Fruit fly (Drosophila melanogaster) whole organism, embryonic: ENCODE data around the gene CG42673.

ENCODE experiments used
- Adf1 ChIP-seq: fragments of 200-800 bp; sonication (Bioruptor generic); IDR thresholded peaks from 2 replicates; pipeline ENCODE4 v1.3.6; 2022; ENCODE audit warnings: missing biosample characterization, missing genetic modification characterization
- Atf6 ChIP-seq: fragments of 200-800 bp; sonication (Bioruptor generic); IDR thresholded peaks from 2 replicates; pipeline ENCODE4 v1.3.6; 2022; ENCODE audit warnings: missing biosample characterization, missing genetic modification characterization
- Awh ChIP-seq: fragments of 200-800 bp; sonication (Bioruptor generic); IDR thresholded peaks from 2 replicates; pipeline ENCODE4, ENCODE4 v1.3.6; 2022; ENCODE audit warnings: missing biosample characterization, missing genetic modification characterization
- Bteb2 ChIP-seq: fragments of 200-800 bp; sonication (Bioruptor generic); optimal IDR thresholded peaks from 2 replicates; lab custom pipeline; 2016; ENCODE audit warnings: missing biosample characterization, missing genetic modification characterization
- CG10431 ChIP-seq: fragments of 200-800 bp; sonication (Bioruptor generic); optimal IDR thresholded peaks from 3 replicates; lab custom pipeline; 2018; ENCODE audit warnings: missing biosample characterization, mild to moderate bottlenecking, missing genetic modification characterization
- CG10462 ChIP-seq: fragments of 200-800 bp; sonication (Bioruptor generic); optimal IDR thresholded peaks from 2 replicates; lab custom pipeline; 2016; ENCODE audit warnings: missing biosample characterization, missing genetic modification characterization
- CG12391 ChIP-seq: fragments of 200-800 bp; sonication (Bioruptor generic); optimal IDR thresholded peaks from 3 replicates; lab custom pipeline; 2018; ENCODE audit warnings: missing biosample characterization, mild to moderate bottlenecking, missing genetic modification characterization, moderate library complexity
- CG14014 ChIP-seq: fragments of 200-800 bp; sonication (Bioruptor generic); IDR thresholded peaks from 2 replicates; pipeline ENCODE4 v1.3.6; 2022; ENCODE audit warnings: missing biosample characterization, missing genetic modification characterization
- CG15269 ChIP-seq: fragments of 200-800 bp; sonication (Bioruptor generic); optimal IDR thresholded peaks from 2 replicates; lab custom pipeline; 2018; ENCODE audit warnings: missing biosample characterization, mild to moderate bottlenecking, missing genetic modification characterization, moderate library complexity
- CG1647 ChIP-seq: fragments of 200-800 bp; sonication (Bioruptor generic); optimal IDR thresholded peaks from 3 replicates; lab custom pipeline; 2016; ENCODE audit warnings: missing biosample characterization, missing genetic modification characterization
- CG17385 ChIP-seq: fragments of 200-800 bp; sonication (Bioruptor generic); optimal IDR thresholded peaks from 3 replicates; lab custom pipeline; 2018; ENCODE audit warnings: missing biosample characterization, mild to moderate bottlenecking, missing genetic modification characterization
- CG17568 ChIP-seq: fragments of 200-800 bp; sonication (Bioruptor generic); optimal IDR thresholded peaks from 2 replicates; lab custom pipeline; 2018; ENCODE audit warnings: missing biosample characterization, mild to moderate bottlenecking, missing genetic modification characterization, moderate library complexity
- CG18262 ChIP-seq: fragments of 200-800 bp; optimal IDR thresholded peaks from 3 replicates; lab custom pipeline; 2019; ENCODE audit warnings: missing biosample characterization, mild to moderate bottlenecking, missing genetic modification characterization, moderate library complexity
- CG2116 ChIP-seq: fragments of 200-800 bp; sonication (Bioruptor generic); optimal IDR thresholded peaks from 3 replicates; lab custom pipeline; 2018; ENCODE audit warnings: missing biosample characterization, mild to moderate bottlenecking, missing genetic modification characterization
- CG2199 ChIP-seq: fragments of 200-800 bp; sonication (Bioruptor generic); IDR thresholded peaks from 3 replicates; pipeline ENCODE4 v1.3.6; 2022; ENCODE audit warnings: missing biosample characterization, missing genetic modification characterization
- CG31224 ChIP-seq: fragments of 200-800 bp; sonication (Bioruptor generic); IDR thresholded peaks from 2 replicates; pipeline ENCODE4 v1.3.6; 2022; ENCODE audit warnings: missing biosample characterization, missing genetic modification characterization
- CG3281 ChIP-seq: fragments of 200-800 bp; sonication (Bioruptor generic); optimal IDR thresholded peaks from 3 replicates; lab custom pipeline; 2017; ENCODE audit warnings: missing biosample characterization, mild to moderate bottlenecking, missing genetic modification characterization
- CG33557 ChIP-seq: fragments of 200-800 bp; sonication (Bioruptor generic); optimal IDR thresholded peaks from 2 replicates; lab custom pipeline; 2019; ENCODE audit warnings: missing biosample characterization, mild to moderate bottlenecking, missing genetic modification characterization, moderate library complexity
- CG3407 ChIP-seq: fragments of 200-800 bp; sonication (Bioruptor generic); optimal IDR thresholded peaks from 2 replicates; lab custom pipeline; 2018; ENCODE audit warnings: missing biosample characterization, mild to moderate bottlenecking, missing genetic modification characterization
- CG43689 ChIP-seq: fragments of 200-800 bp; sonication (Bioruptor generic); IDR thresholded peaks from 2 replicates; pipeline ENCODE4 v1.3.6; 2022; ENCODE audit warnings: missing biosample characterization, missing genetic modification characterization
- CG4617 ChIP-seq: fragments of 200-800 bp; sonication (Bioruptor generic); optimal IDR thresholded peaks from 3 replicates; lab custom pipeline; 2016; ENCODE audit warnings: missing biosample characterization, missing genetic modification characterization, borderline replicate concordance
- CG8359 ChIP-seq: fragments of 200-800 bp; sonication (Bioruptor generic); optimal IDR thresholded peaks from 2 replicates; lab custom pipeline; 2017; ENCODE audit warnings: missing biosample characterization, mild to moderate bottlenecking, missing genetic modification characterization, borderline replicate concordance
- D19A ChIP-seq: fragments of 200-800 bp; optimal IDR thresholded peaks from 3 replicates; lab custom pipeline; 2019; ENCODE audit warnings: missing biosample characterization, mild to moderate bottlenecking, missing genetic modification characterization, moderate library complexity
- Dll ChIP-seq: fragments of 200-800 bp; sonication (Bioruptor generic); IDR thresholded peaks from 4 replicates; pipeline ENCODE4 v1.3.6; 2022; ENCODE audit warnings: missing biosample characterization, missing genetic modification characterization; ENCODE audit not compliant: partially characterized antibody
- Kr ChIP-seq: fragments of 200-800 bp; sonication (Bioruptor generic); optimal IDR thresholded peaks from 2 replicates; lab custom pipeline; 2017; ENCODE audit warnings: missing biosample characterization, mild to moderate bottlenecking, missing genetic modification characterization
- Lpt ChIP-seq: fragments of >200 bp; optimal IDR thresholded peaks from 2 replicates; lab custom pipeline; 2018; ENCODE audit warnings: missing biosample characterization, missing genetic modification characterization
- MBD-R2 ChIP-seq: fragments of 200-800 bp; sonication (Bioruptor generic); IDR thresholded peaks from 2 replicates; pipeline ENCODE4 v1.3.6; 2022; ENCODE audit warnings: missing biosample characterization, missing genetic modification characterization
- Poxn ChIP-seq: fragments of 200-800 bp; sonication (Bioruptor generic); IDR thresholded peaks from 2 replicates; pipeline ENCODE4 v1.3.6; 2022; ENCODE audit warnings: missing biosample characterization, missing genetic modification characterization
- Spps ChIP-seq: fragments of 200-800 bp; sonication (Bioruptor generic); optimal IDR thresholded peaks from 2 replicates; lab custom pipeline; 2018; ENCODE audit warnings: missing biosample characterization, mild to moderate bottlenecking, missing genetic modification characterization
- Taf1 ChIP-seq: fragments of 200-800 bp; sonication (Bioruptor generic); IDR thresholded peaks from 2 replicates; pipeline ENCODE4 v1.3.6; 2022; ENCODE audit warnings: missing biosample characterization, missing genetic modification characterization
- Trl ChIP-seq, 3 experiments: fragments of >200 bp in 2 of 3; fragments of 200-800 bp in 1 of 3; sonication (Bioruptor generic) in 1 of 3; optimal IDR thresholded peaks; 2 replicates in 1 of 3; 3 replicates in 2 of 3; lab custom pipeline; 2016 to 2017; ENCODE audit warnings: missing biosample characterization in 1 of 3, missing genetic modification characterization in 1 of 3
- ase ChIP-seq: fragments of 200-800 bp; sonication (Bioruptor generic); IDR thresholded peaks from 3 replicates; pipeline ENCODE4 v1.3.6; 2022; ENCODE audit warnings: missing biosample characterization, missing genetic modification characterization
- cad ChIP-seq: fragments of >200 bp; optimal IDR thresholded peaks from 2 replicates; lab custom pipeline; 2017; ENCODE audit warnings: missing biosample characterization, missing genetic modification characterization
- cg ChIP-seq: fragments of 200-800 bp; sonication (Bioruptor generic); optimal IDR thresholded peaks from 3 replicates; lab custom pipeline; 2019; ENCODE audit warnings: missing biosample characterization, mild to moderate bottlenecking, missing genetic modification characterization, moderate library complexity
- croc ChIP-seq: fragments of 200-800 bp; sonication (Bioruptor generic); conservative IDR thresholded peaks from 3 replicates; pipeline ENCODE4 v1.3.6; 2022; ENCODE audit warnings: missing biosample characterization, missing genetic modification characterization
- hkb ChIP-seq, 2 experiments: fragments of 200-800 bp in 1 of 2; fragments of >200 bp in 1 of 2; sonication (Bioruptor generic) in 1 of 2; IDR thresholded peaks in 1 of 2; optimal IDR thresholded peaks in 1 of 2; 2 replicates each; pipeline versions ENCODE4 v1.3.6 to Lab custom; 2017 to 2022; ENCODE audit warnings: missing biosample characterization in 1 of 2, missing genetic modification characterization in 1 of 2
- hth ChIP-seq: fragments of >200 bp; optimal IDR thresholded peaks from 2 replicates; lab custom pipeline; 2017; ENCODE audit warnings: inconsistent platforms
- jigr1 ChIP-seq: fragments of 200-800 bp; sonication (Bioruptor generic); IDR thresholded peaks from 3 replicates; pipeline ENCODE4 v1.3.6; 2022; ENCODE audit warnings: missing biosample characterization, missing genetic modification characterization
- ken ChIP-seq: fragments of 200-800 bp; sonication (Bioruptor generic); IDR thresholded peaks from 3 replicates; pipeline ENCODE4 v1.3.6; 2022; ENCODE audit warnings: missing biosample characterization, missing genetic modification characterization
- lola ChIP-seq, 3 experiments: fragments of >200 bp in 2 of 3; fragments of 200-800 bp in 1 of 3; sonication (Bioruptor generic) in 1 of 3; optimal IDR thresholded peaks; 2 replicates each; lab custom pipeline; 2017 to 2019; ENCODE audit warnings: missing biosample characterization in 3 of 3, missing genetic modification characterization in 3 of 3, mild to moderate bottlenecking in 1 of 3, moderate library complexity in 1 of 3
- mam ChIP-seq: fragments of 200-800 bp; sonication (Bioruptor generic); optimal IDR thresholded peaks from 3 replicates; lab custom pipeline; 2016; ENCODE audit warnings: missing biosample characterization, missing genetic modification characterization
- odd ChIP-seq: fragments of 200-800 bp; sonication (Bioruptor generic); optimal IDR thresholded peaks from 2 replicates; lab custom pipeline; 2017; ENCODE audit warnings: missing biosample characterization, mild to moderate bottlenecking, missing genetic modification characterization
- otp ChIP-seq: fragments of 200-800 bp; sonication (Bioruptor generic); IDR thresholded peaks from 3 replicates; pipeline ENCODE4, ENCODE4 v1.3.6; 2022; ENCODE audit warnings: missing biosample characterization, missing genetic modification characterization
- pfk ChIP-seq: fragments of 200-800 bp; sonication (Bioruptor generic); optimal IDR thresholded peaks from 2 replicates; lab custom pipeline; 2018; ENCODE audit warnings: missing biosample characterization, mild to moderate bottlenecking, missing genetic modification characterization, moderate library complexity
- pzg ChIP-seq: fragments of 200-800 bp; sonication (Bioruptor generic); optimal IDR thresholded peaks from 3 replicates; lab custom pipeline; 2018; ENCODE audit warnings: missing biosample characterization, mild to moderate bottlenecking, missing genetic modification characterization, moderate library complexity
- sug ChIP-seq: fragments of 200-800 bp; optimal IDR thresholded peaks from 2 replicates; lab custom pipeline; 2019; ENCODE audit warnings: missing biosample characterization, mild to moderate bottlenecking, missing genetic modification characterization, moderate library complexity
- ttk ChIP-seq: fragments of 200-800 bp; sonication (Bioruptor generic); IDR thresholded peaks from 2 replicates; pipeline ENCODE4 v2.1.2; 2022; ENCODE audit warnings: missing biosample characterization, missing genetic modification characterization
- wek ChIP-seq: fragments of 200-800 bp; sonication (Bioruptor generic); optimal IDR thresholded peaks from 3 replicates; lab custom pipeline; 2018; ENCODE audit warnings: missing biosample characterization, mild to moderate bottlenecking, missing genetic modification characterization, moderate library complexity
- z ChIP-seq: fragments of 200-800 bp; sonication (Bioruptor generic); IDR thresholded peaks from 3 replicates; pipeline ENCODE4 v1.3.6; 2022; ENCODE audit warnings: missing biosample characterization, missing genetic modification characterization

CG42673 gene

DNA sequence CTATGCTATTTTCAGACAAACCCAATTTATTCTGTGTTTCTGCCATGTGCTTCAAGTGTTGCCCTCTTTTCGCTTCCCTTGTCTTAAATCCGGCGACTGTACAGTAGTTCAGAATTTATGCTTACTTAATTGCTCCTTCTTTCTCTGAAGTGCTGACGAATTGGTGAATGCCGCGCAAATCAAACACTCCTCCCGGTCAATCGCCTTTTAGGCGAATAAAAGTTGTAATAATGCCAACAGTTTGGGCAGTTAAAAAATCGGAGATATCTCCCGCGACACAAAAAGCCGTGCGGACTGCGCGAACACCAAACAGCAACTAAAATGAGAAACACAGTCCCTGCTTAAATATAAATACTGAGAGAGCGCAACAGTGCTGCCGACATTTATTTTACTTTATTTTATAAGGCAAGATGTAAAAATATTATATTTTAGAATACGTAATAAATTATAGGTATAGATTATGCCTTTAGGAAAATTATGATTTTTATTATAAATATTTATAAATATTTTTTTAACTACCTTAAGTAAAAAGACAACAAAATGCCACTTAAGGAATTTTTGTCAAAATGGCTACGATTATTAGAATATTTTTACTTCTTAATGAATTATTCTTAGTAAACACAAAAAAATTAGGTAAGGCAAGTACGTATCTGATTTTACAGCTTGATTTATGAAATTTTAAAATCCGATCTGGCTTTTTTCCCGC lies 41.9 kb upstream of the CG42673 start, which contains the start of gene path (continued):
- TF ChIP-seq Trl (optimal IDR thresholded peaks at IDR 0.05; lab: Kevin White, UChicago) (peak in 1 of 2 experiments; percentile 43), Trl (GFP tag; optimal IDR thresholded peaks at IDR 0.05; lab: Kevin White, UChicago) (peak; percentile 10), Poxn (GFP tag; lab: Robert Waterston, UW) (no peak), CG17568 (no peak), CG18262 (peak; percentile 83), CG3281 (GFP tag; lab: Kevin White, UChicago) (peak; percentile 55), CG8359 (no peak), CG4617 (GFP tag; lab: Kevin White, UChicago) (no peak), otp (GFP tag; lab: Robert Waterston, UW) (peak; percentile 50; the same call in 1 of the 3 replicates), odd (GFP tag; lab: Kevin White, UChicago) (no peak), CG14014 (peak; percentile 17; the same call in 1 of the 2 replicates), wek (no peak), CG10431 (peak; percentile 2), ken (GFP tag; lab: Robert Waterston, UW) (no peak), CG12391 (tag; lab: Kevin White, UChicago) (peak; percentile 55), CG1647 (GFP tag; lab: Kevin White, UChicago) (no peak), CG31224 (no peak), Awh (GFP tag; lab: Robert Waterston, UW) (peak; percentile 10; the same call in 1 of the 2 replicates), pzg (GFP tag; lab: Kevin White, UChicago) (no peak), z (GFP tag; lab: Robert Waterston, UW) (no peak; the same call in 2 of the 3 replicates), CG2116 (no peak), sug (tag; lab: Kevin White, UChicago) (peak; percentile 9), D19A (peak; percentile 58), Taf1 (GFP tag; lab: Robert Waterston, UW) (no peak), CG3407 (GFP tag; lab: Kevin White, UChicago) (no peak), jigr1 (no peak), hth (lab: Kevin White, UChicago) (no peak), MBD-R2 (GFP tag; lab: Robert Waterston, UW) (no peak), Lpt (no peak), CG43689 (GFP tag; lab: Robert Waterston, UW) (no peak), CG2199 (GFP tag; lab: Robert Waterston, UW) (peak; percentile 88; the same call in 2 of the 3 replicates), lola (GFP tag; optimal IDR thresholded peaks at IDR 0.05; lab: Kevin White, UChicago) (peak in 1 of 3 experiments; percentile 39), ase (no peak), hkb (optimal IDR thresholded peaks at IDR 0.05; lab: Kevin White, UChicago) (no peak), hkb (GFP tag; IDR thresholded peaks at IDR 0.05; lab: Robert Waterston, UW) (no peak), CG33557 (no peak), CG17385 (peak; percentile 11), cg (GFP tag; lab: Kevin White, UChicago) (no peak), Atf6 (0 out of 2 replicates have a peak, but pooled peaks have one; percentile 24), cad (no peak), Kr (GFP tag; lab: Kevin White, UChicago) (no peak), pfk (GFP tag; lab: Kevin White, UChicago) (no peak), Spps (tag; lab: Kevin White, UChicago) (peak; percentile 59), mam (GFP tag; lab: Kevin White, UChicago) (no peak), CG10462 (GFP tag; lab: Kevin White, UChicago) (no peak), Bteb2 (GFP tag; lab: Kevin White, UChicago) (no peak), Adf1 (GFP tag; lab: Robert Waterston, UW) (0 out of 2 replicates have a peak, but pooled peaks have one; percentile 16), Dll (GFP tag; lab: Robert Waterston, UW) (no peak), CG15269 (tag; lab: Kevin White, UChicago) (peak; percentile 37), ttk (GFP tag; lab: Robert Waterston, UW) (no peak), croc (GFP tag; lab: Robert Waterston, UW) (no peak)
